Fruit fly (Drosophila melanogaster): ENCODE measurements around the gene Mur29B.

Gene Mur29B

dm6 chr2L:8382646-8383045 lies 30.7 kb downstream of the Mur29B start, which contains the start of the genes CG13392 and Rcd4 (continued):
- TF ChIP-seq CG6175 (GFP tag; IDR thresholded peaks at IDR 0.05) (no peak), CG1603 (tag; optimal IDR thresholded peaks at IDR 0.05) (peak; percentile 85), Max (GFP tag; optimal IDR thresholded peaks at IDR 0.05) (peak; percentile 6), al (GFP tag; IDR thresholded peaks at IDR 0.05) (peak; percentile 24; the same call in 1 of the 2 replicates), CG8765 (GFP tag; IDR thresholded peaks at IDR 0.05) (0 out of 2 replicates have a peak, but pooled peaks have one; percentile 30), CG17359 (tag; optimal IDR thresholded peaks at IDR 0.05) (peak; percentile 56), peb (GFP tag; IDR thresholded peaks at IDR 0.05) (no peak), Eip74EF (GFP tag; optimal IDR thresholded peaks at IDR 0.05) (no peak), aop (GFP tag; IDR thresholded peaks at IDR 0.05) (no peak), Gsc (GFP tag; IDR thresholded peaks at IDR 0.05) (no peak), CG10462 (GFP tag; optimal IDR thresholded peaks at IDR 0.05) (no peak), insv (GFP tag; optimal IDR thresholded peaks at IDR 0.05) (peak in 1 of 2 experiments; percentile 42), CG16863 (GFP tag; optimal IDR thresholded peaks at IDR 0.05) (peak; percentile 66), CG11456 (GFP tag; IDR thresholded peaks at IDR 0.05) (peak; percentile 78), sna (GFP tag; IDR thresholded peaks at IDR 0.05; ENCODE audit: partially characterized antibody) (peak; percentile 71; the same call in 1 of the 2 replicates), CG16815 (GFP tag; optimal IDR thresholded peaks at IDR 0.05) (peak; percentile 24), nmo (GFP tag; optimal IDR thresholded peaks at IDR 0.05) (peak; percentile 51), tgo (GFP tag; IDR thresholded peaks at IDR 0.05) (0 out of 3 replicates have a peak, but pooled peaks have one; percentile 20), dm (GFP tag; optimal IDR thresholded peaks at IDR 0.05) (peak; percentile 48), cas (GFP tag; IDR thresholded peaks at IDR 0.05) (no peak), CG32772 (GFP tag; IDR thresholded peaks at IDR 0.05) (peak; percentile 15; the same call in 1 of the 2 replicates), cg (GFP tag; optimal IDR thresholded peaks at IDR 0.05) (no peak), btn (GFP tag; optimal IDR thresholded peaks at IDR 0.05) (peak; percentile 30), Fer2 (tag; optimal IDR thresholded peaks at IDR 0.05) (peak; percentile 22), Usf (GFP tag; optimal IDR thresholded peaks at IDR 0.05) (no peak), Atf3 (GFP tag; optimal IDR thresholded peaks at IDR 0.05) (peak; percentile 59), Blimp-1 (GFP tag; optimal IDR thresholded peaks at IDR 0.05) (peak; percentile 27), CG10321 (GFP tag; IDR thresholded peaks at IDR 0.05) (no peak), CG12071 (GFP tag; optimal IDR thresholded peaks at IDR 0.05) (peak; percentile 67), wdn (GFP tag; IDR thresholded peaks at IDR 0.05) (peak; percentile 51; the same call in 1 of the 2 replicates), CG13296 (GFP tag; optimal IDR thresholded peaks at IDR 0.05) (peak; percentile 41), CG8924 (tag; optimal IDR thresholded peaks at IDR 0.05) (peak; percentile 20), lola (GFP tag; optimal IDR thresholded peaks at IDR 0.05) (peak in 1 of 3 experiments; percentile 6), CG3407 (GFP tag; optimal IDR thresholded peaks at IDR 0.05) (no peak), eyg (GFP tag; optimal IDR thresholded peaks at IDR 0.05) (peak; percentile 10), CTCF (GFP tag; optimal IDR thresholded peaks at IDR 0.05) (peak; percentile 11), grn (GFP tag; optimal IDR thresholded peaks at IDR 0.05) (no peak), CG14014 (GFP tag; IDR thresholded peaks at IDR 0.05) (peak; percentile 53), NFAT (GFP tag; IDR thresholded peaks at IDR 0.05) (peak; percentile 82), az2 (GFP tag; optimal IDR thresholded peaks at IDR 0.05) (peak; percentile 53), caup (GFP tag; optimal IDR thresholded peaks at IDR 0.05; ENCODE audit: severe bottlenecking) (peak; percentile 78), CG3847 (GFP tag; IDR thresholded peaks at IDR 0.05) (peak; percentile 79), Myb (GFP tag; optimal IDR thresholded peaks at IDR 0.05) (peak; percentile 77), bigmax (GFP tag; optimal IDR thresholded peaks at IDR 0.05) (peak; percentile 24), Atf6 (GFP tag; IDR thresholded peaks at IDR 0.05) (no peak), croc (GFP tag; conservative IDR thresholded peaks at IDR 0.05) (no peak), Mad (GFP tag; optimal IDR thresholded peaks at IDR 0.05) (peak; percentile 71), CG10209 (GFP tag; optimal IDR thresholded peaks at IDR 0.05) (peak; percentile 57), slp2 (GFP tag; optimal IDR thresholded peaks at IDR 0.05) (peak; percentile 30), CG30020 (tag; optimal IDR thresholded peaks at IDR 0.05) (peak; percentile 12), wek (GFP tag; optimal IDR thresholded peaks at IDR 0.05) (no peak)
